Fruit fly (Drosophila melanogaster) whole organism, pupa: ENCODE measurements around the gene CG7231.

Experiments
- CG10348 ChIP-seq: fragments of 200-800 bp; sonication (Bioruptor generic); IDR thresholded peaks from 2 replicates; pipeline ENCODE4 v1.3.6; 2022; ENCODE audit warnings: missing biosample characterization, missing genetic modification characterization
- CG12605 ChIP-seq: fragments of 200-800 bp; sonication (Bioruptor generic); IDR thresholded peaks from 2 replicates; pipeline ENCODE4 v1.3.6; 2022; ENCODE audit warnings: missing biosample characterization, missing genetic modification characterization
- CG14655 ChIP-seq: fragments of 200-800 bp; sonication (Bioruptor generic); optimal IDR thresholded peaks from 3 replicates; lab custom pipeline; 2017; ENCODE audit warnings: mild to moderate bottlenecking, missing biosample characterization, missing genetic modification reagents, missing genetic modification characterization
- CG15710 ChIP-seq: fragments of 200-800 bp; sonication (Bioruptor generic); optimal IDR thresholded peaks from 2 replicates; lab custom pipeline; 2018; ENCODE audit warnings: missing biosample characterization, mild to moderate bottlenecking, missing genetic modification characterization, moderate library complexity
- CG17806 ChIP-seq: fragments of 200-800 bp; sonication (Bioruptor generic); optimal IDR thresholded peaks from 2 replicates; lab custom pipeline; 2018; ENCODE audit warnings: missing biosample characterization, mild to moderate bottlenecking, missing genetic modification characterization, moderate library complexity
- CG32121 ChIP-seq: fragments of 200-800 bp; sonication (Bioruptor generic); IDR thresholded peaks from 2 replicates; pipeline ENCODE4 v1.3.6; 2022; ENCODE audit warnings: missing biosample characterization, missing genetic modification characterization
- CG34367 ChIP-seq: fragments of 200-800 bp; sonication (Bioruptor generic); optimal IDR thresholded peaks from 2 replicates; lab custom pipeline; 2018; ENCODE audit warnings: missing biosample characterization, mild to moderate bottlenecking, missing genetic modification characterization
- CG4496 ChIP-seq: fragments of 200-800 bp; sonication (Bioruptor generic); IDR thresholded peaks from 3 replicates; pipeline ENCODE4 v1.3.6; 2022; ENCODE audit warnings: missing biosample characterization, missing genetic modification characterization
- CG8159 ChIP-seq: fragments of 200-800 bp; sonication (Bioruptor generic); optimal IDR thresholded peaks from 3 replicates; lab custom pipeline; 2018; ENCODE audit warnings: missing biosample characterization, mild to moderate bottlenecking, missing genetic modification characterization, moderate library complexity
- CG8301 ChIP-seq: fragments of 200-800 bp; sonication (Bioruptor generic); optimal IDR thresholded peaks from 2 replicates; lab custom pipeline; 2018; ENCODE audit warnings: missing biosample characterization, mild to moderate bottlenecking, missing genetic modification characterization
- CG9948 ChIP-seq: fragments of 200-800 bp; sonication (Bioruptor generic); optimal IDR thresholded peaks from 2 replicates; lab custom pipeline; 2018; ENCODE audit warnings: missing biosample characterization, mild to moderate bottlenecking, missing genetic modification characterization, moderate library complexity
- D1 ChIP-seq: fragments of 200-800 bp; sonication (Bioruptor generic); optimal IDR thresholded peaks from 2 replicates; lab custom pipeline; 2018; ENCODE audit warnings: missing biosample characterization, mild to moderate bottlenecking, missing genetic modification characterization, moderate library complexity
- Ets98B ChIP-seq: fragments of 200-800 bp; sonication (Bioruptor generic); IDR thresholded peaks from 2 replicates; pipeline ENCODE4 v1.3.6; 2022; ENCODE audit warnings: missing biosample characterization, missing genetic modification characterization
- Pif1A ChIP-seq: fragments of 200-800 bp; sonication (Bioruptor generic); optimal IDR thresholded peaks from 3 replicates; lab custom pipeline; 2016; ENCODE audit warnings: missing biosample characterization, missing genetic modification characterization
- Pif1B ChIP-seq: fragments of 200-800 bp; sonication (Bioruptor generic); optimal IDR thresholded peaks from 3 replicates; lab custom pipeline; 2016; ENCODE audit warnings: missing biosample characterization, missing genetic modification characterization
- Snoo ChIP-seq: fragments of 200-800 bp; sonication (Bioruptor generic); optimal IDR thresholded peaks from 3 replicates; lab custom pipeline; 2017; ENCODE audit warnings: missing biosample characterization, mild to moderate bottlenecking, missing genetic modification characterization, inconsistent platforms
- fd96Ca ChIP-seq: fragments of 200-800 bp; sonication (Bioruptor generic); IDR thresholded peaks from 3 replicates; pipeline ENCODE4 v1.3.6; 2022; ENCODE audit warnings: missing biosample characterization, missing genetic modification characterization
- gl ChIP-seq: fragments of 200-800 bp; sonication (Bioruptor generic); optimal IDR thresholded peaks from 2 replicates; lab custom pipeline; 2018; ENCODE audit warnings: missing biosample characterization, mild to moderate bottlenecking, missing genetic modification characterization
- rn ChIP-seq: fragments of 200-800 bp; sonication (Bioruptor generic); IDR thresholded peaks from 2 replicates; pipeline ENCODE4 v1.3.6; 2022; ENCODE audit warnings: missing biosample characterization, missing genetic modification characterization

CG7231 gene

dm6 chr2L:8034734-8035133 lies 51.0 kb downstream of the CG7231 start:
- peak; percentile 53 for TF ChIP-seq CG17806
- TF ChIP-seq CG9948 (tag; lab: Kevin White, UChicago) = peak; percentile 61
- peak; percentile 57 for TF ChIP-seq CG15710 (tag; lab: Kevin White, UChicago)
- TF ChIP-seq gl (tag; lab: Kevin White, UChicago) = peak; percentile 8
- peak; percentile 82 for TF ChIP-seq Ets98B (GFP tag; lab: Robert Waterston, UW)
- TF ChIP-seq CG14655 (GFP tag; lab: Kevin White, UChicago) = no peak
- TF ChIP-seq CG4496 (GFP tag; lab: Robert Waterston, UW) = peak; percentile 79
- TF ChIP-seq CG34367 (tag; lab: Kevin White, UChicago) = peak; percentile 35
- 0 out of 2 replicates have a peak, but pooled peaks have one; percentile 13 for TF ChIP-seq rn (GFP tag; lab: Robert Waterston, UW)
- peak; percentile 18 for TF ChIP-seq Pif1B
- peak; percentile 83 for TF ChIP-seq CG32121
- TF ChIP-seq Snoo (tag; lab: Kevin White, UChicago) = no peak
- TF ChIP-seq fd96Ca (GFP tag; lab: Robert Waterston, UW) = peak; percentile 75
- peak; percentile 80 for TF ChIP-seq CG12605 (GFP tag; lab: Robert Waterston, UW)
- TF ChIP-seq D1 (tag; lab: Kevin White, UChicago) = no peak
- peak; percentile 78 for TF ChIP-seq Pif1A (GFP tag; lab: Kevin White, UChicago)
- peak; percentile 52 for TF ChIP-seq CG8159 (tag; lab: Kevin White, UChicago)
- no peak for TF ChIP-seq CG10348
- TF ChIP-seq CG8301 (tag; lab: Kevin White, UChicago) = peak; percentile 77
